Fruit fly (Drosophila melanogaster): Measurements from ENCODE around the gene CG2519.

CG2519 gene

dm6 chr3R:5564775-5565190 lies 17.2 kb upstream of the CG2519 start, which contains the start of the genes CG14671 and CG12746 (continued):
- TF ChIP-seq NFAT (GFP tag; IDR thresholded peaks at IDR 0.05): no peak
- TF ChIP-seq CG1832 (GFP tag; optimal IDR thresholded peaks at IDR 0.05): no peak
- peak; percentile 30 for TF ChIP-seq CG9797 (GFP tag; optimal IDR thresholded peaks at IDR 0.05)
- TF ChIP-seq pnt (GFP tag; optimal IDR thresholded peaks at IDR 0.05): no peak
- TF ChIP-seq klu (GFP tag; IDR thresholded peaks at IDR 0.05): no peak
- TF ChIP-seq nerfin-1 (tag; optimal IDR thresholded peaks at IDR 0.05): no peak
- no peak for TF ChIP-seq B-H2 (GFP tag; optimal IDR thresholded peaks at IDR 0.05)
- no peak for TF ChIP-seq shn (GFP tag; optimal IDR thresholded peaks at IDR 0.05)
- TF ChIP-seq ash1 (GFP tag; optimal IDR thresholded peaks at IDR 0.05): no peak
- no peak for TF ChIP-seq fu2 (GFP tag; optimal IDR thresholded peaks at IDR 0.05)
- no peak for TF ChIP-seq pita (GFP tag; optimal IDR thresholded peaks at IDR 0.05)
- no peak for TF ChIP-seq CG2678 (tag; optimal IDR thresholded peaks at IDR 0.05)
- TF ChIP-seq tin (GFP tag; optimal IDR thresholded peaks at IDR 0.05): no peak
- TF ChIP-seq dan (GFP tag; IDR thresholded peaks at IDR 0.05): no peak
- TF ChIP-seq CG4282 (GFP tag; optimal IDR thresholded peaks at IDR 0.05): no peak
- TF ChIP-seq trh (GFP tag; optimal IDR thresholded peaks at IDR 0.05): no peak
- TF ChIP-seq Xrp1 (GFP tag; IDR thresholded peaks at IDR 0.05): no peak
- TF ChIP-seq CG13894 (tag; optimal IDR thresholded peaks at IDR 0.05): no peak
- TF ChIP-seq sisA (GFP tag; IDR thresholded peaks at IDR 0.05): no peak
- no peak for TF ChIP-seq fd96Cb (tag; optimal IDR thresholded peaks at IDR 0.05)
- no peak for TF ChIP-seq Neu2 (GFP tag; optimal IDR thresholded peaks at IDR 0.05; ENCODE audit: borderline replicate concordance)
- TF ChIP-seq Oaz (GFP tag; IDR thresholded peaks at IDR 0.05): no peak
- TF ChIP-seq dati (GFP tag; IDR thresholded peaks at IDR 0.05): no peak
- TF ChIP-seq sim (GFP tag; IDR thresholded peaks at IDR 0.05): no peak
- TF ChIP-seq CG18011 (GFP tag; optimal IDR thresholded peaks at IDR 0.05): no peak
- 0 out of 3 replicates have a peak, but pooled peaks have one; percentile 13 for TF ChIP-seq Opbp (GFP tag; IDR thresholded peaks at IDR 0.05; ENCODE audit: partially characterized antibody)
- peak; percentile 39 for TF ChIP-seq kah (GFP tag; optimal IDR thresholded peaks at IDR 0.05)
- no peak for TF ChIP-seq Hmr (GFP tag; optimal IDR thresholded peaks at IDR 0.05)
- 0 out of 3 replicates have a peak, but pooled peaks have one; percentile 7 for TF ChIP-seq otp (GFP tag; IDR thresholded peaks at IDR 0.05)
- TF ChIP-seq CG9817 (tag; optimal IDR thresholded peaks at IDR 0.05): no peak
- TF ChIP-seq Lhr (GFP tag; optimal IDR thresholded peaks at IDR 0.05): no peak
- no peak for TF ChIP-seq CG7556 (GFP tag; optimal IDR thresholded peaks at IDR 0.05)
- no peak for TF ChIP-seq gro (GFP tag; optimal IDR thresholded peaks at IDR 0.05)
- no peak for TF ChIP-seq Usf (GFP tag; optimal IDR thresholded peaks at IDR 0.05)
- no peak for TF ChIP-seq H2.0 (GFP tag; IDR thresholded peaks at IDR 0.05)
- no peak for TF ChIP-seq croc (GFP tag; conservative IDR thresholded peaks at IDR 0.05)
- TF ChIP-seq pb (GFP tag; optimal IDR thresholded peaks at IDR 0.05): no peak
- TF ChIP-seq NC2β (GFP tag; optimal IDR thresholded peaks at IDR 0.05): no peak
- no peak for TF ChIP-seq CG7987 (GFP tag; optimal IDR thresholded peaks at IDR 0.05)
- peak; percentile 22 for TF ChIP-seq CG12299 (tag; optimal IDR thresholded peaks at IDR 0.05)
- no peak for TF ChIP-seq CG31365 (tag; optimal IDR thresholded peaks at IDR 0.05)
- no peak for TF ChIP-seq al (GFP tag; IDR thresholded peaks at IDR 0.05)
- TF ChIP-seq CG10979 (tag; optimal IDR thresholded peaks at IDR 0.05): no peak
- no peak for TF ChIP-seq Eip74EF (GFP tag; optimal IDR thresholded peaks at IDR 0.05)
- TF ChIP-seq ERR (GFP tag; optimal IDR thresholded peaks at IDR 0.05): no peak
- no peak for TF ChIP-seq Hr3 (GFP tag; optimal IDR thresholded peaks at IDR 0.05)
- TF ChIP-seq Gug (GFP tag; IDR thresholded peaks at IDR 0.05): no peak
- TF ChIP-seq CG2120 (GFP tag; optimal IDR thresholded peaks at IDR 0.05): no peak
- no peak for TF ChIP-seq Xbp1 (GFP tag; optimal IDR thresholded peaks at IDR 0.05)
- 0 out of 3 replicates have a peak, but pooled peaks have one; percentile 9 for TF ChIP-seq knrl (GFP tag; IDR thresholded peaks at IDR 0.05; ENCODE audit: partially characterized antibody)
- no peak for TF ChIP-seq luna (GFP tag; optimal IDR thresholded peaks at IDR 0.05)
- no peak for TF ChIP-seq eve (GFP tag; optimal IDR thresholded peaks at IDR 0.05)

Measured in whole organism, embryonic.